Worm (Caenorhabditis elegans) whole organism, L2 larva: ENCODE results near the gene tkr-3.

Experiments
- ama-1 ChIP-seq: fragments of 150-350 bp; optimal IDR thresholded peaks from 2 replicates; lab custom pipeline; 2018; ENCODE audit warnings: inconsistent platforms
- blmp-1 ChIP-seq: sonication (generic microtip); optimal IDR thresholded peaks from 2 replicates; lab custom pipeline; 2017; ENCODE audit warnings: missing genetic modification characterization, mild to moderate bottlenecking, missing compliant biosample characterization, antibody characterized with exemption, moderate library complexity; ENCODE audit not compliant: insufficient read depth
- ceh-16 ChIP-seq: fragments of 150-350 bp; optimal IDR thresholded peaks from 2 replicates; lab custom pipeline; 2014; ENCODE audit warnings: missing biosample characterization, missing genetic modification characterization
- elt-3 ChIP-seq: sonication (generic microtip); optimal IDR thresholded peaks from 2 replicates; lab custom pipeline; 2017; ENCODE audit warnings: missing biosample characterization, missing genetic modification characterization
- fos-1 ChIP-seq: fragments of 150-350 bp; optimal IDR thresholded peaks from 2 replicates; lab custom pipeline; 2014; ENCODE audit warnings: missing biosample characterization, missing genetic modification characterization
- lin-39 ChIP-seq: fragments of 150-350 bp; optimal IDR thresholded peaks from 2 replicates; lab custom pipeline; 2014; ENCODE audit warnings: missing biosample characterization, missing genetic modification reagents, missing genetic modification characterization
- lsy-2 ChIP-seq, 2 experiments: fragments of 150-350 bp in 1 of 2; sonication (generic microtip) in 1 of 2; optimal IDR thresholded peaks; 2 replicates each; lab custom pipeline; 2014 to 2017; ENCODE audit warnings: missing biosample characterization in 2 of 2, missing genetic modification characterization in 2 of 2
- mbf-1 ChIP-seq: sonication (generic microtip); optimal IDR thresholded peaks from 2 replicates; lab custom pipeline; 2017; ENCODE audit warnings: missing biosample characterization, missing genetic modification characterization
- nhr-12 ChIP-seq: fragments of 150-350 bp; optimal IDR thresholded peaks from 2 replicates; lab custom pipeline; 2014; ENCODE audit warnings: missing biosample characterization, missing genetic modification characterization
- nhr-23 ChIP-seq: fragments of 150-350 bp; optimal IDR thresholded peaks from 2 replicates; lab custom pipeline; 2014; ENCODE audit warnings: missing biosample characterization, missing genetic modification reagents, missing genetic modification characterization
- nhr-77 ChIP-seq: fragments of 150-350 bp; optimal IDR thresholded peaks from 2 replicates; lab custom pipeline; 2014; ENCODE audit warnings: missing biosample characterization, missing genetic modification characterization
- snpc-4 ChIP-seq: fragments of 150-350 bp; optimal IDR thresholded peaks from 2 replicates; lab custom pipeline; 2014; ENCODE audit warnings: missing biosample characterization, missing genetic modification characterization
- ztf-4 ChIP-seq: fragments of 150-350 bp; optimal IDR thresholded peaks from 2 replicates; lab custom pipeline; 2014; ENCODE audit warnings: missing biosample characterization, missing genetic modification characterization

ce11 chrIV:5081122-5081521, 40.8 kb downstream of the tkr-3 start:
- no peak for TF ChIP-seq ztf-4 (tag; lab: Kevin White, UChicago)
- TF ChIP-seq ama-1 (lab: Kevin White, UChicago): no peak
- no peak for TF ChIP-seq lin-39 (tag; lab: Kevin White, UChicago)
- TF ChIP-seq fos-1 (tag; lab: Kevin White, UChicago): no peak
- TF ChIP-seq mbf-1 (tag; lab: Kevin White, UChicago): no peak
- TF ChIP-seq blmp-1 (tag; lab: Kevin White, UChicago): no peak
- TF ChIP-seq nhr-12 (tag; lab: Kevin White, UChicago): no peak
- no peak for TF ChIP-seq snpc-4 (tag; lab: Kevin White, UChicago)
- no peak for TF ChIP-seq elt-3 (tag; lab: Kevin White, UChicago)
- no peak for TF ChIP-seq ceh-16 (tag; lab: Kevin White, UChicago)
- no peak for TF ChIP-seq nhr-23 (tag; lab: Kevin White, UChicago)
- no peak for TF ChIP-seq nhr-77 (tag; lab: Kevin White, UChicago)
- no peak for TF ChIP-seq lsy-2 (tag; optimal IDR thresholded peaks at IDR 0.05; lab: Kevin White, UChicago)
